Fruit fly (Drosophila melanogaster) Kc167 (cell line): ENCODE data around the gene Lrrk.

Source experiments
- Sin3A ChIP-seq: fragments of >200 bp; optimal IDR thresholded peaks from 2 replicates; lab custom pipeline; 2018; ENCODE audit warnings: missing external identifiers
- h ChIP-seq: fragments of >200 bp; optimal IDR thresholded peaks from 3 replicates; lab custom pipeline; 2018; ENCODE audit warnings: missing external identifiers
- insv ChIP-seq: fragments of >200 bp; optimal IDR thresholded peaks from 3 replicates; lab custom pipeline; 2018; ENCODE audit warnings: missing external identifiers
- psq ChIP-seq: fragments of >200 bp; optimal IDR thresholded peaks from 2 replicates; lab custom pipeline; 2017; ENCODE audit warnings: missing external identifiers

DNA sequence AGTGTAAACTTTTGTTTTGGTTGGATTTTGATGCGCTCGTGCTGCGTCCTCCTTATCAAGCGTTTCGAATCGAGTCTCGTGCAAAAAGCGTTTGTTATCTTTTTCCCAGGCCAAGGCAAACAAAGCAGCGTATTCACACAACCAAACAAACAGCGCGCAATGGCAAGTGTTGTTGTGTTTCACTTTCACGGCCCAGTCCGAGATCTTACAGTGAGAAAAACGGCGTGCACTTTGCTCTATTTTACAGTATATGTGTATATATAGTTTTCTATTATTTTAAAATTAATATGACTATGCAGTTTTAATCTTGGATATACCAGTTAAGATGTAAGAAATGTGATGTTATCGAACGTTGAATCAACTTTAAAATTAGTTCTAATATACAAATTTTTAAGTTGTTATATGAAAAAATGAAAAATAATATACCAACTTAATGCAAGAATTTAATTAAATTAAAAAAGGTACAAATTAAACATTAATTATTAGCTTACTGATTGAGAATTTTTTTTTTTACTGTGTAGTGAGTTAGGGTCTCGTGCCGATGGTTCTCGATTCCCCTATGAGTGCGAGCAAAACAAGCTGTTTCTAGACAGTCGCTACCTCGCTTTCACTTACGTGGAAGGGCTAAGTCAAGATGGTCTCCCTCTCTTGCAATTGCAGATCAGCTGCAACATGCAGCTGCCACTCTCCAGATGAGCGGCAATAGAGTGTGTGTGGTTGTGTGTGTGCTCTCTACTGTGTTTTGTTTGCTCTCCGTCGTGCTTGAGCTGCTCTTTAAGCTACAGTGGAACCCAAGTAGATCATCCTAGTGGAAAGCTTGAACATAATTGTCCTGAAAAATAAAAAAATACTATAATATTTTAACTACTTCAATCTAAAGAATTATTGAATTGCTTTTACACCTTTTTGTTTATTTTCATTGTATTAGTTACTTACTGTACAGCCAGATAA lies 40.8 kb upstream of the Lrrk start:
- no peak for TF ChIP-seq psq (lab: Kevin White, UChicago)
- TF ChIP-seq h, result no peak
- no peak for TF ChIP-seq insv (lab: Kevin White, UChicago)
- TF ChIP-seq Sin3A, result no peak
